Fruit fly (Drosophila melanogaster): Measurements from ENCODE around the gene CG33303.

Gene CG33303

DNA sequence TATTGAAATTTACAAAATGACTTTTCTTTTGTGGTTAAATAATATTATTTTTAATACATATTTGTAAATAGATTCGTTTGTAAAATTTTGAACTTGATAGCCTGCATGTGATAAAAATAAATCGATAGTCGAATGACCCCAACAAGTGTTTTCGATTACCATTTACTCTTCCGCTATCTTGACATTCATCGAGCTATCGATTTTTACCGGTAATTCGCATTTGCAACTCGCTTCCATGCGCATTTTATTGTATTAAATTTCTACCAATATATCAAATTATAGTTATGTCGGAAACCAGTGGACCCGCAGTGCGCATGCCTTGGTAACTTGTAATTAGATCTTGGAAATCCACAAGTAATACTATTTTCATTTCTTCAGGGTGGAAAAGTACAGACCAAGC, 43.4 kb upstream of the CG33303 start, which contains the start of gene RfC3 (continued):
- TF ChIP-seq Max (GFP tag; optimal IDR thresholded peaks at IDR 0.05) = peak; percentile 28
- no peak for TF ChIP-seq slou (GFP tag; optimal IDR thresholded peaks at IDR 0.05)
- peak; percentile 96 for TF ChIP-seq zen2 (GFP tag; IDR thresholded peaks at IDR 0.05; ENCODE audit: partially characterized antibody)
- TF ChIP-seq zf30C (GFP tag; optimal IDR thresholded peaks at IDR 0.05) = no peak
- peak; percentile 98 for TF ChIP-seq HLH4C (GFP tag; IDR thresholded peaks at IDR 0.05; ENCODE audit: partially characterized antibody)
- peak; percentile 54; the same call in 1 of the 2 replicates for TF ChIP-seq onecut (GFP tag; IDR thresholded peaks at IDR 0.05)
- TF ChIP-seq CG2116 (GFP tag; optimal IDR thresholded peaks at IDR 0.05) = peak; percentile 94
- peak; percentile 55 for TF ChIP-seq trem (tag; optimal IDR thresholded peaks at IDR 0.05)
- peak; percentile 51; the same call in 1 of the 2 replicates for TF ChIP-seq MBD-R2 (GFP tag; IDR thresholded peaks at IDR 0.05)
- no peak for TF ChIP-seq NK7.1 (GFP tag; optimal IDR thresholded peaks at IDR 0.05)
- no peak for TF ChIP-seq Aef1 (GFP tag; IDR thresholded peaks at IDR 0.05)

DNA sequence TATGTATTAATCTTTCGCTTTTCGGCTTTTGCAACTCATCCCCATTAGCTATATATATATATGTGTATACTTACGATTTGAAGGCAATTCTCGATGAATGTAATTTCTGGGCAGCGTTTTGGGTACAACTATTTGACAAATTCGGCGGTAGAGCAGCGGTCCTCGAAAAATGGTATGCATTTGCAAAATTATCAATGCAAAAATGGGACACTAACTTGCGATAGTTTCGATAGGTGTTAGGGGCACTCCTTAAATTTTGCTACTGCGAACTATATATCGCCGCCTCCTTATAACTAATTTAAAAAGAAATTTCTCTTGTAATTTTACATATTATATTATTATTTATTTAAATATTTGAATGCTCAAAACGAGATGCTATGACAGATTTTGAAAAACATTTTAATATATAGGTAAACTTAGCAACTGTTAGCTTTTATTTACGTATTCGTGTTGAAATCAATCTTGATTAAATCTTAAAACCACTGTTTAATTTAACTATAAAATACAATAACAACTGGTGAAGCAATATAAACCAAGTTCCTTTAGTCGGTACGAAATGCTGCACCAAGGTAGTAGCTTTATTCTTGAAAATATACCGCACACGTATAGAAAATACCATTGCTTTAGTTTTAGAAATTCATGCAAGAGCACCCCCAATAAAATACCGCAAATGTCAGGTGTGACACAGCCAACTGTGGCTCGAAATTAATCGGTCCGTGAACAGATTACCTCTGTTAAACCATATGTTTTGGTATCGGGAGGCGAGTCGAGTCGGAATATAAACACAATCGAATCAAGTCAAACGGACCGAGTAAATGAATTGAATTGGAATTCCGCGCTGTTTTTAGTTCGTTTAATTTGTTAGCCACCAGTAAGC, 37.9 kb upstream of the CG33303 start, which contains the start of the genes CG5355 and Klp31E:
Gene CG5355 (minus strand): TSS at position 213 of the 877 bp plus-strand sequence.
Gene Klp31E (plus strand): TSS at position 767 of the 877 bp plus-strand sequence.
- TF ChIP-seq CG17385 (GFP tag; optimal IDR thresholded peaks at IDR 0.05) (peak; percentile 47), CG11085 (GFP tag; IDR thresholded peaks at IDR 0.05) (no peak), Optix (GFP tag; IDR thresholded peaks at IDR 0.05) (no peak), Lpt (GFP tag; optimal IDR thresholded peaks at IDR 0.05) (no peak), run (tag; optimal IDR thresholded peaks at IDR 0.05) (no peak), grn (GFP tag; optimal IDR thresholded peaks at IDR 0.05) (no peak), CG11696 (GFP tag; IDR thresholded peaks at IDR 0.05) (peak; percentile 61; the same call in 1 of the 2 replicates), crc (GFP tag; optimal IDR thresholded peaks at IDR 0.05) (no peak), CG12155 (GFP tag; optimal IDR thresholded peaks at IDR 0.05) (peak; percentile 41), CG17912 (GFP tag; optimal IDR thresholded peaks at IDR 0.05) (no peak), gem (tag; optimal IDR thresholded peaks at IDR 0.05) (peak; percentile 86), Lhr (GFP tag; optimal IDR thresholded peaks at IDR 0.05) (peak; percentile 19), Gsc (GFP tag; IDR thresholded peaks at IDR 0.05) (no peak), pho (GFP tag; optimal IDR thresholded peaks at IDR 0.05) (peak; percentile 22), Mrtf (GFP tag; IDR thresholded peaks at IDR 0.05) (no peak; the same call in 2 of the 3 replicates), sc (optimal IDR thresholded peaks at IDR 0.05) (no peak), sc (GFP tag; optimal IDR thresholded peaks at IDR 0.05) (peak; percentile 67), her (GFP tag; optimal IDR thresholded peaks at IDR 0.05) (no peak), crp (GFP tag; optimal IDR thresholded peaks at IDR 0.05) (peak; percentile 30 to 84), zen (tag; optimal IDR thresholded peaks at IDR 0.05) (peak; percentile 71), Rfx (GFP tag; IDR thresholded peaks at IDR 0.05) (peak; percentile 53), CG12219 (GFP tag; optimal IDR thresholded peaks at IDR 0.05) (peak; percentile 40), CG16813 (GFP tag; IDR thresholded peaks at IDR 0.05; ENCODE audit: partially characterized antibody) (peak; percentile 68), Tbp (GFP tag; optimal IDR thresholded peaks at IDR 0.05) (no peak), hbn (GFP tag; IDR thresholded peaks at IDR 0.05; ENCODE audit: partially characterized antibody) (peak; percentile 80), Ssrp (tag; optimal IDR thresholded peaks at IDR 0.05) (peak; percentile 77), Mad (GFP tag; optimal IDR thresholded peaks at IDR 0.05) (peak; percentile 42), Hey (tag; optimal IDR thresholded peaks at IDR 0.05) (no peak), CG15073 (GFP tag; optimal IDR thresholded peaks at IDR 0.05) (no peak), ewg (GFP tag; optimal IDR thresholded peaks at IDR 0.05) (peak; percentile 39), lmd (GFP tag; IDR thresholded peaks at IDR 0.05) (peak; percentile 52), jing (GFP tag; optimal IDR thresholded peaks at IDR 0.05) (no peak), pnt (GFP tag; optimal IDR thresholded peaks at IDR 0.05) (peak; percentile 5), Meics (GFP tag; optimal IDR thresholded peaks at IDR 0.05) (peak; percentile 80), Gug (GFP tag; IDR thresholded peaks at IDR 0.05) (no peak), sna (GFP tag; IDR thresholded peaks at IDR 0.05; ENCODE audit: partially characterized antibody) (peak; percentile 75), CG9817 (tag; optimal IDR thresholded peaks at IDR 0.05) (peak; percentile 74)

Measured in whole organism, embryonic.